Fruit fly (Drosophila melanogaster): ENCODE results near the gene superdeath.

DNA sequence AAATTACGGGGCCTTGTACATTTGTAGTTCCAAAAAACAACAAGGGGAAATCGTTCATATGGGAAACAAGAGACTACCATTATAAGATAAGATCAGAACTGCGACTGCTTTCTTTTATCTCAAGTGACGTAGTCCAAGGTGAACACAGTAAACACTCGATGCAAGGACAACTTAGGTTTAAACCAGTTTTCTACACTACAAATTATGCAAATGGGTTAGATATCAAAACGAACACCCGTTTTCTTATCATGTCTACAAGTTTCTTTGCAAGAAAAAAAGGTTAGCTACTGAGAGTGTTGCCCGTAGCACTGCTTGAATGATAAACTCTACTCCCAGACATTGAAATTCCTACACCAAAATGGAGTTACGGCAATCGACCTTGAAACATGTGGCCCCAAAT lies 14.3 kb upstream of the superdeath start:
- no peak for TF ChIP-seq usp (GFP tag; optimal IDR thresholded peaks at IDR 0.05)
- TF ChIP-seq CG8478 (optimal IDR thresholded peaks at IDR 0.05) = no peak
- TF ChIP-seq psq (optimal IDR thresholded peaks at IDR 0.05) = no peak
- no peak for TF ChIP-seq pan (optimal IDR thresholded peaks at IDR 0.05)

All from whole organism.